Worm (Caenorhabditis elegans): ENCODE results near the gene sdz-11.

- TF ChIP-seq him-1 (tag; optimal IDR thresholded peaks at IDR 0.05) (no peak), W03F9.2 (tag; optimal IDR thresholded peaks at IDR 0.05) (no peak), dao-5 (tag; optimal IDR thresholded peaks at IDR 0.05) (no peak)
Observed at ce11 chrII:3731723-3732122, 20.4 kb downstream of the sdz-11 start, which contains the start of the genes sdz-12 and bath-31.
